Worm (Caenorhabditis elegans): ENCODE results near the gene srz-16.

ce11 chrV:20165808-20166207 is 20.7 kb downstream of the srz-16 start:
- TF ChIP-seq hnd-1 (tag; optimal IDR thresholded peaks at IDR 0.05) (no peak), ama-1 (optimal IDR thresholded peaks at IDR 0.05) (no peak), ceh-36 (tag; optimal IDR thresholded peaks at IDR 0.05) (no peak), B0310.2 (tag; optimal IDR thresholded peaks at IDR 0.05) (no peak), F13C5.2 (tag; optimal IDR thresholded peaks at IDR 0.05) (no peak), pes-1 (GFP tag; IDR thresholded peaks at IDR 0.05) (no peak)

All from whole organism, early embryonic.